Worm (Caenorhabditis elegans): Measurements from ENCODE around the gene srz-67.
"Not testable (repeated sequence)": the region's sequence is repeated elsewhere in the genome, so short reads cannot be mapped to it uniquely, and the experiment has no call there.

Gene srz-67

DNA sequence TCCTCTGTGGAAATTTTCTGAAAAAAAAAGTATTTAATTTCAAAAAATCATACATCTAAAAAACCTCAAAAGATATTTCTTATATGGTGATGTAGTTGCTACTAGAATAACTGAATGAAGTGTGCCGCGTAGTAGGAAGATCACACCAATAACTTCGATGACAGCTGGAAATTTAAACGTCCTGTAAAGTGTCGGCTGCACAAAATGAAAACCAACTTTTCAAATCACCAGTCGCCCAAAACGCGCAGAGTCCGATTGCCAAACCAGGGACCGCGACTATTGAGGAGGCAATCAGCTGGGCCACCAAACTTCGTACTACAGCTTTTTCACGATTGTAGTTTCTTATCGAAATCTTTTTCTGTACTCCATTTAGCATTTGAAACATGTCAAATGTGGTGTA, 35.7 kb downstream of the srz-67 start, which contains the start of gene sri-48:
TSS of gene sri-48 (minus strand) at position 101 of the 400 bp plus-strand sequence.
- TF ChIP-seq ref-1 (GFP tag; conservative IDR thresholded peaks at IDR 0.05); klf-2 (GFP tag; conservative IDR thresholded peaks at IDR 0.05); cog-1 (tag; optimal IDR thresholded peaks at IDR 0.05): not testable (repeated sequence)

DNA sequence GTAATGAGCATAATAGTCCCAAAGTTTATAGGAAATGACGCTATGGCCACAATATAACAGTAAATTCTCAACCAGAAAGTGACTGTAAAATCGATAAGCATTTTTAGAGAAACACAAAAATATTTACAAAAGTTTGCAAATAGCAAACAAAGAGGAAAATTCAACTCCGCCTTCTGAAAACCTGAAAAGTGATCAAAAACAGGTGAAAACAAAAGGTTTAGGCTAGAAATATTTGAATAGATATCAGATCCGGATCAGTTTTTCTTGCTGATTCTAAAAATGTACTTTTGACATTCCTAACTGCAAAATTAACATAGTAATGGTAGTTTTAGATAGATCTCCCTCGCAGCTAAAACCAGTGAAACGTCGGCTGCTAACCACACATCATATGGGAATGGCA, 37.9 kb downstream of the srz-67 start, which contains the start of gene sri-51:
TSS of gene sri-51 (minus strand) at position 101 of the 400 bp plus-strand sequence.
- TF ChIP-seq T22C8.4 (GFP tag; IDR thresholded peaks at IDR 0.05) (no peak), tab-1 (GFP tag; IDR thresholded peaks at IDR 0.05) (no peak), cog-1 (tag; optimal IDR thresholded peaks at IDR 0.05) (no peak), ztf-29 (GFP tag; IDR thresholded peaks at IDR 0.05) (no peak), klf-2 (GFP tag; conservative IDR thresholded peaks at IDR 0.05) (no peak), med-1 (GFP tag; optimal IDR thresholded peaks at IDR 0.05; ENCODE audit: insufficient read depth) (no peak), flt-1 (GFP tag; IDR thresholded peaks at IDR 0.05) (no peak), ref-1 (GFP tag; conservative IDR thresholded peaks at IDR 0.05) (no peak), ztf-23 (GFP tag; IDR thresholded peaks at IDR 0.05) (no peak)

DNA sequence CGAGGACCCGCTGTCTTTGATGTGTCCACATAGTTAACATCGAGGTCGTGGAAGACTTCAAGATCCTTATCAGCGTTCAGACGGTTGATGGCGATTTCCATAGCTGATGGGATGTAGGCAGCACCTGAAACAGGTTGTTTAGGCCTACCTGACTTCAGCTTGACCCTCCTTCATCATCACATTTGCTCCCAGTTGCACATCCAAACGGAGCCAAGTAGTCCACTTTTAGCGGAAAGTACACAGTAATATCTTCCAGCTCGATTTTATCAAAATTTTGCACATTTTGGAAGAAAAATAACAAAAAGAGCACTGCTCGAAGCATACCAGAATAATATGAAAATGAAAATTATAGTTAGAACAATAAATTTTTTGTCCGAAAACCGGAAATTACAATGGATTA, 40.0 kb downstream of the srz-67 start, which contains the start of gene gcy-15:
TSS of gene gcy-15 (minus strand) at position 101 of the 400 bp plus-strand sequence.
- TF ChIP-seq ztf-23 (GFP tag; IDR thresholded peaks at IDR 0.05) (no peak), ztf-29 (GFP tag; IDR thresholded peaks at IDR 0.05) (no peak), klf-2 (GFP tag; conservative IDR thresholded peaks at IDR 0.05) (no peak), cog-1 (tag; optimal IDR thresholded peaks at IDR 0.05) (no peak), tab-1 (GFP tag; IDR thresholded peaks at IDR 0.05) (no peak), med-1 (GFP tag; optimal IDR thresholded peaks at IDR 0.05; ENCODE audit: insufficient read depth) (no peak), ref-1 (GFP tag; conservative IDR thresholded peaks at IDR 0.05) (no peak), T22C8.4 (GFP tag; IDR thresholded peaks at IDR 0.05) (no peak), flt-1 (GFP tag; IDR thresholded peaks at IDR 0.05) (no peak)

DNA sequence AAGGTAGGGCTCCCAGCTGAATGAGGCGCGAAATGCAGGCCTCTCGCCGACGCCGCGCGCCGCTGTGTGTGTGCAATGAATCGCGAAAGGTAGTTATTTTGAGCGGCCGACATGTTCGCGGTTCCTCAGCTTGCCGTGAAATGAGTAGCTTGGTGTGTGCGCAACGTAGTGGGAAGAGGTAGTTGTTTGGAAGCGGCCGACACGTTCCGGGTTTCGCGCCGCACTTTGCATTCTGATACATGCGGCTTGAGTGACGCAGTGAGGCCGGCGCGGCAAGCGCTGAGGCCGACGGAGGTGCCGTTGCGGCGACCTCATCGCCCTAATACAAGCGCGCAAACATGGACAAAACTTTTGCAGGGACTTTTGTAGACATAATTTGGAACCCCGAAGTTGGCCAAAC, 41.2 kb downstream of the srz-67 start:
- TF ChIP-seq cog-1 (tag; optimal IDR thresholded peaks at IDR 0.05) (no peak), ztf-29 (GFP tag; IDR thresholded peaks at IDR 0.05) (no peak), tab-1 (GFP tag; IDR thresholded peaks at IDR 0.05) (no peak), ztf-23 (GFP tag; IDR thresholded peaks at IDR 0.05) (no peak), klf-2 (GFP tag; conservative IDR thresholded peaks at IDR 0.05) (no peak), flt-1 (GFP tag; IDR thresholded peaks at IDR 0.05) (no peak), T22C8.4 (GFP tag; IDR thresholded peaks at IDR 0.05) (no peak), med-1 (GFP tag; optimal IDR thresholded peaks at IDR 0.05; ENCODE audit: insufficient read depth) (no peak), ref-1 (GFP tag; conservative IDR thresholded peaks at IDR 0.05) (no peak)

DNA sequence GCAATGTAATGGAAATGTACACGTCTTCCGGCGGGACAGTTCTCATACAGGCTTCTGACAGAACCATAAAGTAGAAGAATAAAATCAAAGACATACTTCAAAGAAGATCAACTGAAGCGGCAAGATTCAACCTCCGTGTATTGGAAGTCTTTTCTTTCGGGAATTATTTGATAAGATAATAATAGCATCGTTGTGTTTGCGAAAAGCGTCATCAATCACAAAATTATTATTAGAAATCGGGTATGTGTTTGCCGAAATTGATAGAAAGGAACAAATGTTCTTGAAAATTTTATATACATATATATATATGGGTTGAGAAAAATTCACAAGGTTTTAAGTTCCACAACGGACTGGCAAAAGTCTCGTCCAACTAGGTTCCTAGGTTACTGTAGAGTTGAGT, 45.4 kb downstream of the srz-67 start, which contains the start of gene Y27F2A.9:
TSS of gene Y27F2A.9 (minus strand) at position 101 of the 400 bp plus-strand sequence.
- TF ChIP-seq med-1 (GFP tag; optimal IDR thresholded peaks at IDR 0.05; ENCODE audit: insufficient read depth); ztf-29 (GFP tag; IDR thresholded peaks at IDR 0.05); cog-1 (tag; optimal IDR thresholded peaks at IDR 0.05): not testable (repeated sequence)

DNA sequence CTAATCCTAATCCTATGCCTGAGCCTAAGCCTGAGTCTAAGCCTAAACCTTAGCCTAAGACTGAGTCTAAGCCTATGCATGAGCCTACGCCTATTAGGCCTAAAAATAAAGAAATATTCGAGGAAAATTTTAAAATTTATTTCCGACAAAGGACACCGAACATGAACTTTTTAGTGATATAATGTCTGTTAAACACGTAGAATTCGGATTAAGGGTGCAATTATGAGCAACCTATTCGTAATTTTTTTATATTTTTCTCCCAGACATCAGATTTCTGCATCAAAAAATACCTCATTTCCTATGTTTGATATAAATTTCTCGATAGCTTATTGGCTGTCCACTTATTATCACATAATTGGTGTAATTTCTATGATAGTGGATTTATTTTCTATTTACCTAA, 47.9 kb downstream of the srz-67 start, which contains the start of gene Y27F2A.11:
TSS of gene Y27F2A.11 (plus strand) at position 301 of the 400 bp plus-strand sequence.
- not testable (repeated sequence) for TF ChIP-seq ref-1 (GFP tag; conservative IDR thresholded peaks at IDR 0.05); cog-1 (tag; optimal IDR thresholded peaks at IDR 0.05); ztf-23 (GFP tag; IDR thresholded peaks at IDR 0.05)

Data from whole organism, midembryonic.